Fruit fly (Drosophila melanogaster) whole organism, prepupa: Measurements from ENCODE around the gene Awh.

ENCODE experiments used
- CG10631 ChIP-seq: fragments of 200-800 bp; sonication (Bioruptor generic); optimal IDR thresholded peaks from 2 replicates; lab custom pipeline; 2016; ENCODE audit warnings: missing biosample characterization, missing genetic modification characterization
- CG10669 ChIP-seq: fragments of 200-800 bp; sonication (Bioruptor generic); optimal IDR thresholded peaks from 3 replicates; lab custom pipeline; 2018; ENCODE audit warnings: missing biosample characterization, mild to moderate bottlenecking, missing genetic modification characterization, moderate library complexity
- CG11294 ChIP-seq: fragments of 200-800 bp; sonication (Bioruptor generic); IDR thresholded peaks from 2 replicates; pipeline ENCODE4 v1.3.6; 2022; ENCODE audit warnings: missing biosample characterization, missing genetic modification characterization
- CG11762 ChIP-seq: fragments of 200-800 bp; sonication (Bioruptor generic); optimal IDR thresholded peaks from 3 replicates; lab custom pipeline; 2016; ENCODE audit warnings: missing biosample characterization, missing genetic modification characterization; ENCODE audit not compliant: insufficient read depth
- CG11902 ChIP-seq: fragments of 200-800 bp; sonication (Bioruptor generic); optimal IDR thresholded peaks from 3 replicates; lab custom pipeline; 2016; ENCODE audit warnings: missing biosample characterization, missing genetic modification characterization
- CG15336 ChIP-seq: fragments of 200-800 bp; sonication (Bioruptor generic); IDR thresholded peaks from 2 replicates; pipeline ENCODE4 v1.3.6; 2022; ENCODE audit warnings: missing biosample characterization, missing genetic modification characterization
- CG1621 ChIP-seq: fragments of 200-800 bp; sonication (Bioruptor generic); optimal IDR thresholded peaks from 3 replicates; lab custom pipeline; 2018; ENCODE audit warnings: missing biosample characterization, mild to moderate bottlenecking, missing genetic modification characterization
- CG16779 ChIP-seq: fragments of 200-800 bp; sonication (Bioruptor generic); optimal IDR thresholded peaks from 3 replicates; lab custom pipeline; 2017; ENCODE audit warnings: missing biosample characterization, mild to moderate bottlenecking, missing genetic modification characterization
- CG3032 ChIP-seq: fragments of 200-800 bp; optimal IDR thresholded peaks from 2 replicates; lab custom pipeline; 2019; ENCODE audit warnings: missing biosample characterization, mild to moderate bottlenecking, missing genetic modification characterization, moderate library complexity
- CG31627 ChIP-seq: fragments of 200-800 bp; sonication (Bioruptor generic); optimal IDR thresholded peaks from 3 replicates; lab custom pipeline; 2016; ENCODE audit warnings: missing biosample characterization, missing genetic modification characterization
- CG34406 ChIP-seq: fragments of 200-800 bp; sonication (Bioruptor generic); optimal IDR thresholded peaks from 3 replicates; lab custom pipeline; 2016; ENCODE audit warnings: missing biosample characterization, missing genetic modification characterization
- CG3919 ChIP-seq: fragments of 200-800 bp; sonication (Bioruptor generic); optimal IDR thresholded peaks from 3 replicates; lab custom pipeline; 2016; ENCODE audit warnings: missing biosample characterization, missing genetic modification characterization
- CG4318 ChIP-seq: fragments of 200-800 bp; sonication (Bioruptor generic); optimal IDR thresholded peaks from 3 replicates; lab custom pipeline; 2017; ENCODE audit warnings: missing biosample characterization, mild to moderate bottlenecking, missing genetic modification characterization
- CG6163 ChIP-seq: fragments of 200-800 bp; sonication (Bioruptor generic); IDR thresholded peaks from 3 replicates; pipeline ENCODE4 v1.3.6; 2022; ENCODE audit warnings: missing biosample characterization, missing genetic modification characterization
- CG6276 ChIP-seq: fragments of 200-800 bp; sonication (Bioruptor generic); optimal IDR thresholded peaks from 2 replicates; lab custom pipeline; 2017; ENCODE audit warnings: missing biosample characterization, mild to moderate bottlenecking, missing genetic modification characterization
- CG6792 ChIP-seq: fragments of 200-800 bp; sonication (Bioruptor generic); optimal IDR thresholded peaks from 3 replicates; lab custom pipeline; 2016; ENCODE audit warnings: missing biosample characterization, missing genetic modification characterization
- CG6808 ChIP-seq: fragments of 200-800 bp; sonication (Bioruptor generic); optimal IDR thresholded peaks from 3 replicates; lab custom pipeline; 2017; ENCODE audit warnings: missing biosample characterization, missing genetic modification characterization, mild to moderate bottlenecking, moderate library complexity, missing genetic modification reagents
- CG6854 ChIP-seq: fragments of 200-800 bp; sonication (Bioruptor generic); optimal IDR thresholded peaks from 2 replicates; lab custom pipeline; 2017; ENCODE audit warnings: missing biosample characterization, mild to moderate bottlenecking, missing genetic modification characterization
- CG7368 ChIP-seq: fragments of 200-800 bp; sonication (Bioruptor generic); optimal IDR thresholded peaks from 3 replicates; lab custom pipeline; 2016; ENCODE audit warnings: missing biosample characterization, missing genetic modification characterization
- CG8119 ChIP-seq: fragments of 200-800 bp; sonication (Bioruptor generic); IDR thresholded peaks from 3 replicates; pipeline ENCODE4 v1.3.6; 2022; ENCODE audit warnings: missing biosample characterization, missing genetic modification characterization
- CG9139 ChIP-seq: fragments of 200-800 bp; sonication (Bioruptor generic); optimal IDR thresholded peaks from 3 replicates; lab custom pipeline; 2017; ENCODE audit warnings: missing biosample characterization, mild to moderate bottlenecking, missing genetic modification characterization
- Eip75B ChIP-seq: fragments of 200-800 bp; sonication (Bioruptor generic); optimal IDR thresholded peaks from 3 replicates; lab custom pipeline; 2016; ENCODE audit warnings: missing biosample characterization, missing genetic modification characterization
- Eip78C ChIP-seq: fragments of 200-800 bp; sonication (Bioruptor generic); peaks from one replicate; lab custom pipeline; 2016; ENCODE audit warnings: missing biosample characterization, missing genetic modification characterization
- Eip93F ChIP-seq: fragments of 200-800 bp; sonication (Bioruptor generic); optimal IDR thresholded peaks from 2 replicates; lab custom pipeline; 2016; ENCODE audit warnings: missing biosample characterization, mild to moderate bottlenecking, missing genetic modification characterization
- Ets96B ChIP-seq: fragments of 200-800 bp; optimal IDR thresholded peaks from 2 replicates; lab custom pipeline; 2019; ENCODE audit warnings: missing biosample characterization, mild to moderate bottlenecking, missing genetic modification characterization, moderate library complexity
- Gug ChIP-seq: fragments of 200-800 bp; sonication (Bioruptor generic); IDR thresholded peaks from 2 replicates; pipeline ENCODE4 v1.3.6; 2022; ENCODE audit warnings: missing biosample characterization, missing genetic modification characterization
- Hr38 ChIP-seq: sonication (Bioruptor generic); optimal IDR thresholded peaks from 2 replicates; lab custom pipeline; 2016; ENCODE audit warnings: missing biosample characterization, missing genetic modification characterization
- Hr39 ChIP-seq: fragments of 200-800 bp; sonication (Bioruptor generic); optimal IDR thresholded peaks from 2 replicates; lab custom pipeline; 2016; ENCODE audit warnings: missing biosample characterization, missing genetic modification characterization
- Hr4 ChIP-seq: fragments of 200-800 bp; sonication (Bioruptor generic); optimal IDR thresholded peaks from 3 replicates; lab custom pipeline; 2016; ENCODE audit warnings: missing biosample characterization, missing genetic modification characterization
- Met ChIP-seq: fragments of 200-800 bp; sonication (Bioruptor generic); optimal IDR thresholded peaks from 3 replicates; lab custom pipeline; 2016; ENCODE audit warnings: missing biosample characterization, missing genetic modification characterization
- OdsH ChIP-seq: fragments of 200-800 bp; sonication (Bioruptor generic); optimal IDR thresholded peaks from 3 replicates; lab custom pipeline; 2016; ENCODE audit warnings: missing biosample characterization, missing genetic modification characterization
- Smox ChIP-seq: fragments of 200-800 bp; sonication (Bioruptor generic); optimal IDR thresholded peaks from 3 replicates; lab custom pipeline; 2016; ENCODE audit warnings: missing biosample characterization, missing genetic modification characterization
- Sox102F ChIP-seq: fragments of 200-800 bp; sonication (Bioruptor generic); optimal IDR thresholded peaks from 2 replicates; lab custom pipeline; 2016; ENCODE audit warnings: missing biosample characterization, mild to moderate bottlenecking, missing genetic modification characterization
- Sox14 ChIP-seq: fragments of 200-800 bp; sonication (Bioruptor generic); optimal IDR thresholded peaks from 3 replicates; lab custom pipeline; 2016; ENCODE audit warnings: missing biosample characterization, missing genetic modification characterization
- achi ChIP-seq: fragments of 200-800 bp; sonication (Bioruptor generic); optimal IDR thresholded peaks from 3 replicates; lab custom pipeline; 2016; ENCODE audit warnings: missing biosample characterization, missing genetic modification characterization
- acj6 ChIP-seq: fragments of 200-800 bp; sonication (Bioruptor generic); optimal IDR thresholded peaks from 3 replicates; lab custom pipeline; 2016; ENCODE audit warnings: missing biosample characterization, missing genetic modification characterization
- cyc ChIP-seq: fragments of 200-800 bp; sonication (Bioruptor generic); optimal IDR thresholded peaks from 3 replicates; lab custom pipeline; 2016; ENCODE audit warnings: missing biosample characterization, missing genetic modification characterization
- dsx ChIP-seq: fragments of 200-800 bp; optimal IDR thresholded peaks from 3 replicates; lab custom pipeline; 2019; ENCODE audit warnings: missing biosample characterization, mild to moderate bottlenecking, missing genetic modification characterization, moderate library complexity; ENCODE audit not compliant: poor library complexity, severe bottlenecking
- esn ChIP-seq: fragments of 200-800 bp; sonication (Bioruptor generic); optimal IDR thresholded peaks from 2 replicates; lab custom pipeline; 2016; ENCODE audit warnings: missing biosample characterization, mild to moderate bottlenecking, missing genetic modification characterization, moderate library complexity
- fd59A ChIP-seq: fragments of 200-800 bp; sonication (Bioruptor generic); optimal IDR thresholded peaks from 2 replicates; lab custom pipeline; 2017; ENCODE audit warnings: missing biosample characterization, mild to moderate bottlenecking, missing genetic modification characterization, missing genetic modification reagents
- fd85E ChIP-seq: fragments of 200-800 bp; sonication (Bioruptor generic); optimal IDR thresholded peaks from 3 replicates; lab custom pipeline; 2016; ENCODE audit warnings: missing biosample characterization, missing genetic modification characterization
- fkh ChIP-seq: fragments of 200-800 bp; sonication (Bioruptor generic); optimal IDR thresholded peaks from 3 replicates; lab custom pipeline; 2017; ENCODE audit warnings: missing biosample characterization, mild to moderate bottlenecking, missing genetic modification characterization, moderate library complexity
- lz ChIP-seq: fragments of 200-800 bp; sonication (Bioruptor generic); optimal IDR thresholded peaks from 3 replicates; lab custom pipeline; 2016; ENCODE audit warnings: missing biosample characterization, missing genetic modification characterization
- pdm3 ChIP-seq: fragments of 200-800 bp; sonication (Bioruptor generic); optimal IDR thresholded peaks from 3 replicates; lab custom pipeline; 2016; ENCODE audit warnings: missing biosample characterization, missing genetic modification characterization
- salr ChIP-seq, 2 experiments: fragments of 200-800 bp; sonication (Bioruptor generic); optimal IDR thresholded peaks; 3 replicates each; lab custom pipeline; 2016 to 2018; ENCODE audit warnings: missing biosample characterization in 2 of 2, missing genetic modification characterization in 2 of 2, mild to moderate bottlenecking in 1 of 2
- spab ChIP-seq: fragments of 200-800 bp; sonication (Bioruptor generic); optimal IDR thresholded peaks from 2 replicates; lab custom pipeline; 2017; ENCODE audit warnings: missing biosample characterization, mild to moderate bottlenecking, missing genetic modification characterization, missing genetic modification reagents
- ss ChIP-seq, 2 experiments: fragments of 200-800 bp; sonication (Bioruptor generic); optimal IDR thresholded peaks; 2 replicates in 1 of 2; 3 replicates in 1 of 2; lab custom pipeline; 2017 to 2018; ENCODE audit warnings: mild to moderate bottlenecking in 2 of 2, missing biosample characterization in 2 of 2, missing genetic modification characterization in 2 of 2, moderate library complexity in 1 of 2
- svp ChIP-seq: fragments of 200-800 bp; sonication (Bioruptor generic); peaks from one replicate; lab custom pipeline; 2016; ENCODE audit warnings: missing biosample characterization, missing genetic modification characterization

The Awh gene

DNA sequence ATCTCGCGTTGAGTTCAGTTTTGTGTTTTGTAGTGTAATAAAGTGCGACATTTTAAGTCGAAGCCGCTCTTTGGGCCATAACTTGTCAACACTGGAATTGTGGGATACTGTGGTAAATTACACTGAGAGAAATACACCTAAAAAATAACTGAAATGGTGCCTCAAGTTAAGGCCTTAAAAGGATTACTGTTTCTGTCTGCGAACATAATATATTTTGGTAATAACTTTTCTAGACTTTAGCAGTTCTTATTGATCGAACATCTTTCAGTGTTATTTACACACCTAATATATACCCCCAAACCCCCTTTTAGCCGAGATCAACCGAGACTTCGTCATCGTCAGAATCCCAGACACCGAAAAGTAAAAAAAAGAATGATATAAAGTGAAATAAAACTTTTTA lies 5.8 kb downstream of the Awh start (continued):
- TF ChIP-seq Hr39 (peak; percentile 50), CG1621 (peak; percentile 49), CG11902 (GFP tag; lab: Kevin White, UChicago) (peak; percentile 40), CG9139 (GFP tag; lab: Kevin White, UChicago) (no peak), CG10669 (GFP tag; lab: Kevin White, UChicago) (peak; percentile 55), CG16779 (tag; lab: Kevin White, UChicago) (no peak), OdsH (GFP tag; lab: Kevin White, UChicago) (peak; percentile 48)
- TF ChIP-seq, all 60 proteins: peak for 37

DNA sequence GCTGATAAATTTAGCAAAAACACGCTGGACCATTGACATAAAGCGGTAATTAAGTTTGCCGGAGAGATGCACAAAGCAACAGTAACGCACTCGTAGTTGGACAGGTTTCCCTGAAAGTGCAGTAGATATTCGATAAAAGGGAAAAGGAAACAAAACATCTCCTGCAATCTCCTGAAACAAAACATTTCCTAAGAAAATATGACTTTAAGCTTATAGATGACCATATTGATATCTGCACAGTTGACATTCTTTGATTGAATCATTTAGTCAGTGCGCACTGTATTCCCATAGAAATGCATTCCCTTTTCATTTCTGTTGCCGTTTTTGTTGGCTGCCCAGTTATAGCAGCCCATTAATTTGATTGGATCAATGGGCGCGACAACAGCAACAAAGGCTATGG lies 6.8 kb downstream of the Awh start:
- peak; percentile 32 for TF ChIP-seq CG11762 (GFP tag; lab: Kevin White, UChicago)
- TF ChIP-seq pdm3 (GFP tag; lab: Kevin White, UChicago), result peak; percentile 79
- TF ChIP-seq CG15336 (GFP tag; lab: Robert Waterston, UW), result peak; percentile 59
- peak; percentile 81 for TF ChIP-seq acj6 (GFP tag; lab: Kevin White, UChicago)
- TF ChIP-seq svp (GFP tag; lab: Kevin White, UChicago), result peak; percentile 74
- peak; percentile 80 for TF ChIP-seq dsx (GFP tag; lab: Kevin White, UChicago)
- TF ChIP-seq CG6276 (GFP tag; lab: Kevin White, UChicago), result no peak
- TF ChIP-seq salr (GFP tag; optimal IDR thresholded peaks at IDR 0.05; lab: Kevin White, UChicago), result peak; percentile 57 to 83
- peak; percentile 88 for TF ChIP-seq CG6163 (GFP tag; lab: Robert Waterston, UW)
- peak; percentile 81 for TF ChIP-seq CG1621
- TF ChIP-seq fd59A (GFP tag; lab: Kevin White, UChicago), result peak; percentile 82
- TF ChIP-seq CG34406 (GFP tag; lab: Kevin White, UChicago), result peak; percentile 62
- peak; percentile 78 for TF ChIP-seq CG6792 (GFP tag; lab: Kevin White, UChicago)
- TF ChIP-seq CG6854, result no peak
- peak; percentile 62 for TF ChIP-seq Eip75B
- peak; percentile 64 for TF ChIP-seq CG3032 (tag; lab: Kevin White, UChicago)
- peak; percentile 9 for TF ChIP-seq CG11902 (GFP tag; lab: Kevin White, UChicago)
- peak; percentile 59 for TF ChIP-seq CG10669 (GFP tag; lab: Kevin White, UChicago)
- peak; percentile 64 for TF ChIP-seq CG6808 (GFP tag; lab: Kevin White, UChicago)
- TF ChIP-seq Sox14 (GFP tag; lab: Kevin White, UChicago), result peak; percentile 75
- peak; percentile 50 for TF ChIP-seq spab (GFP tag; lab: Kevin White, UChicago)
- TF ChIP-seq CG9139 (GFP tag; lab: Kevin White, UChicago), result peak; percentile 38
- peak; percentile 30 for TF ChIP-seq Sox102F
- no peak for TF ChIP-seq Eip93F (GFP tag; lab: Kevin White, UChicago)
- peak; percentile 79 for TF ChIP-seq OdsH (GFP tag; lab: Kevin White, UChicago)
- TF ChIP-seq CG7368 (GFP tag; lab: Kevin White, UChicago), result peak; percentile 21
- TF ChIP-seq cyc (GFP tag; lab: Kevin White, UChicago), result peak; percentile 30
- 0 out of 2 replicates have a peak, but pooled peaks have one; percentile 17 for TF ChIP-seq CG11294 (GFP tag; lab: Robert Waterston, UW)
- no peak for TF ChIP-seq fkh
- peak; percentile 42 for TF ChIP-seq esn (GFP tag; lab: Kevin White, UChicago)
- TF ChIP-seq Met (GFP tag; lab: Kevin White, UChicago), result peak; percentile 42
- TF ChIP-seq Eip78C, result peak; percentile 94
- TF ChIP-seq achi (GFP tag; lab: Kevin White, UChicago), result peak; percentile 76
- TF ChIP-seq CG10631 (GFP tag; lab: Kevin White, UChicago), result peak; percentile 78
- TF ChIP-seq Hr4 (GFP tag; lab: Kevin White, UChicago), result peak; percentile 63
- TF ChIP-seq ss (GFP tag; optimal IDR thresholded peaks at IDR 0.05; lab: Kevin White, UChicago), result peak; percentile 19 to 82
- TF ChIP-seq Ets96B, result peak; percentile 22
- TF ChIP-seq fd85E (GFP tag; lab: Kevin White, UChicago), result no peak
- peak; percentile 31; the same call in 1 of the 2 replicates for TF ChIP-seq Gug (GFP tag; lab: Robert Waterston, UW)
- peak; percentile 43; the same call in 2 of the 3 replicates for TF ChIP-seq CG8119
- TF ChIP-seq CG31627 (GFP tag; lab: Kevin White, UChicago), result peak; percentile 49
- TF ChIP-seq Hr39, result peak; percentile 57
- peak; percentile 42 for TF ChIP-seq Smox (GFP tag; lab: Kevin White, UChicago)
- TF ChIP-seq Hr38, result no peak
- peak; percentile 56 for TF ChIP-seq CG3919 (GFP tag; lab: Kevin White, UChicago)
- peak; percentile 38 for TF ChIP-seq lz
- peak; percentile 42 for TF ChIP-seq CG4318 (GFP tag; lab: Kevin White, UChicago)
